Worm (Caenorhabditis elegans): Measurements from ENCODE around the gene srsx-12.

- TF ChIP-seq drap-1 (GFP tag; optimal IDR thresholded peaks at IDR 0.05), result no peak
- no peak for TF ChIP-seq bed-3 (GFP tag; optimal IDR thresholded peaks at IDR 0.05)
- TF ChIP-seq mab-5 (tag; optimal IDR thresholded peaks at IDR 0.05), result no peak
- TF ChIP-seq elt-1 (tag; optimal IDR thresholded peaks at IDR 0.05; ENCODE audit: borderline replicate concordance, insufficient read depth), result no peak
- TF ChIP-seq unc-62 (GFP tag; optimal IDR thresholded peaks at IDR 0.05), result no peak
- TF ChIP-seq snpc-4 (tag; optimal IDR thresholded peaks at IDR 0.05), result no peak
- no peak for TF ChIP-seq nhr-76 (tag; optimal IDR thresholded peaks at IDR 0.05)
- TF ChIP-seq sptf-1 (tag; optimal IDR thresholded peaks at IDR 0.05), result no peak
- TF ChIP-seq lin-32 (GFP tag; optimal IDR thresholded peaks at IDR 0.05), result no peak
These were observed 17.8 kb downstream of the srsx-12 start, which contains the start of gene tam-1 for ce11 chrV:4962968-4963367.

Data from whole organism, mixed stage, embryonic.